Fruit fly (Drosophila melanogaster): ENCODE measurements around the gene beta-Spec.

dm6 chrX:17651216-17651997 lies 5.8 kb upstream of the beta-Spec start:
- TF ChIP-seq ems (GFP tag; optimal IDR thresholded peaks at IDR 0.05) (no peak), CG9932 (GFP tag; IDR thresholded peaks at IDR 0.05) (no peak), eyg (GFP tag; optimal IDR thresholded peaks at IDR 0.05) (no peak), disco-r (GFP tag; optimal IDR thresholded peaks at IDR 0.05) (no peak), CG8924 (tag; optimal IDR thresholded peaks at IDR 0.05) (no peak), ham (GFP tag; IDR thresholded peaks at IDR 0.05) (no peak), wek (GFP tag; optimal IDR thresholded peaks at IDR 0.05) (no peak)
